Worm (Caenorhabditis elegans) whole organism, midembryonic: ENCODE measurements around the gene C45G9.9.

Source experiments
- T22C8.4 ChIP-seq: fragments of 200-800 bp; sonication (Bioruptor generic); IDR thresholded peaks from 2 replicates; pipeline ENCODE4 v1.3.6; 2022; ENCODE audit warnings: missing genetic modification characterization, missing compliant biosample characterization
- cog-1 ChIP-seq: sonication (generic microtip); optimal IDR thresholded peaks from 2 replicates; lab custom pipeline; 2016; ENCODE audit warnings: missing genetic modification characterization, missing compliant biosample characterization
- flt-1 ChIP-seq: fragments of 200-800 bp; sonication (Bioruptor generic); IDR thresholded peaks from 2 replicates; pipeline ENCODE4 v1.3.6; 2022; ENCODE audit warnings: missing genetic modification characterization, missing compliant biosample characterization
- klf-2 ChIP-seq: fragments of 200-800 bp; sonication (Bioruptor generic); conservative IDR thresholded peaks from 2 replicates; pipeline ENCODE4 v1.3.6; 2022; ENCODE audit warnings: missing genetic modification reagents, missing genetic modification characterization, missing compliant biosample characterization
- med-1 ChIP-seq: sonication (generic microtip); optimal IDR thresholded peaks from 2 replicates; lab custom pipeline; 2017; ENCODE audit warnings: missing genetic modification characterization, mild to moderate bottlenecking, missing compliant biosample characterization, antibody characterized with exemption, missing genetic modification reagents; ENCODE audit not compliant: insufficient read depth
- ref-1 ChIP-seq: fragments of 200-800 bp; sonication (Bioruptor generic); conservative IDR thresholded peaks from 2 replicates; pipeline ENCODE4 v1.3.6; 2022; ENCODE audit warnings: missing genetic modification reagents, missing genetic modification characterization, missing compliant biosample characterization
- tab-1 ChIP-seq: fragments of 200-800 bp; sonication (Bioruptor generic); IDR thresholded peaks from 2 replicates; pipeline ENCODE4 v1.3.6; 2022; ENCODE audit warnings: missing genetic modification characterization, missing compliant biosample characterization
- ztf-23 ChIP-seq: fragments of 200-800 bp; sonication (Bioruptor generic); IDR thresholded peaks from 2 replicates; pipeline ENCODE4 v1.3.6; 2022; ENCODE audit warnings: missing genetic modification reagents, missing genetic modification characterization, missing compliant biosample characterization
- ztf-29 ChIP-seq: fragments of 200-800 bp; sonication (Bioruptor generic); IDR thresholded peaks from 2 replicates; pipeline ENCODE4 v1.3.6; 2022; ENCODE audit warnings: missing genetic modification reagents, missing genetic modification characterization, missing compliant biosample characterization

Gene C45G9.9

ce11 chrIII:5017550-5017949 lies 38.1 kb downstream of the C45G9.9 start, which contains the start of gene larp-1:
larp-1 (minus strand) TSS chrIII:5017650.
- TF ChIP-seq ref-1 (GFP tag; lab: Robert Waterston, UW): no peak
- no peak for TF ChIP-seq T22C8.4 (GFP tag; lab: Robert Waterston, UW)
- no peak for TF ChIP-seq ztf-23 (GFP tag; lab: Robert Waterston, UW)
- no peak for TF ChIP-seq klf-2 (GFP tag; lab: Robert Waterston, UW)
- no peak for TF ChIP-seq ztf-29 (GFP tag; lab: Robert Waterston, UW)
- TF ChIP-seq cog-1 (tag; lab: Kevin White, UChicago): no peak
- TF ChIP-seq flt-1 (GFP tag; lab: Robert Waterston, UW): no peak
- TF ChIP-seq med-1 (GFP tag; lab: Kevin White, UChicago): no peak
- TF ChIP-seq tab-1 (GFP tag; lab: Robert Waterston, UW): no peak

DNA sequence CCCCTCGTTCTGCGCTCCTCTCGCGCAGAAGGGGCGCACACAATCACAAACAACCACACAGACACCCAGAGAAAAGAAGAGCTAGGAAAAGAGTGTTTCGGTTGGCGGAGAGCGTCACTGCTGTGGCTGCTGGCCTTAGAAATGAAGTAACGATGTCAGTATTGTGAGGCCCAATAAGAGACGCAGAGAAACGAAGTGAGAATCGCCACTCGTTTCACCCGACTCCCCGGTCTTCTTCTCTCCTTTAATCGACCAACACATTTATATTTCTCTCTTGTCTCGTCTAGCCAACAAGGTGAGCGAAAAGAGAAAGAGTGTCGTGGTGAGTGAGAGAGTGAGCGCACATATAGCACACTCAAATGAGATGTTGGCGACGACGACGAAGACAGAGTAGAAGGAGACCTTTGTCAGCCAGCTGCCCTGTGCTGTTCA lies 41.7 kb downstream of the C45G9.9 start:
- no peak for TF ChIP-seq ref-1 (GFP tag; lab: Robert Waterston, UW)
- peak; percentile 94 for TF ChIP-seq ztf-23 (GFP tag; lab: Robert Waterston, UW)
- peak; percentile 96 for TF ChIP-seq cog-1 (tag; lab: Kevin White, UChicago)
- peak; percentile 82; the same call in 1 of the 2 replicates for TF ChIP-seq flt-1 (GFP tag; lab: Robert Waterston, UW)
- TF ChIP-seq ztf-29 (GFP tag; lab: Robert Waterston, UW): 0 out of 2 replicates have a peak, but pooled peaks have one; percentile 27
- TF ChIP-seq T22C8.4 (GFP tag; lab: Robert Waterston, UW): no peak
- 0 out of 2 replicates have a peak, but pooled peaks have one; percentile 21 for TF ChIP-seq tab-1 (GFP tag; lab: Robert Waterston, UW)
- no peak for TF ChIP-seq med-1 (GFP tag; lab: Kevin White, UChicago)
- no peak for TF ChIP-seq klf-2 (GFP tag; lab: Robert Waterston, UW)

- TF ChIP-seq T22C8.4 (GFP tag; lab: Robert Waterston, UW) (no peak), cog-1 (tag; lab: Kevin White, UChicago) (no peak), tab-1 (GFP tag; lab: Robert Waterston, UW) (no peak), ztf-23 (GFP tag; lab: Robert Waterston, UW) (no peak), ref-1 (GFP tag; lab: Robert Waterston, UW) (no peak), klf-2 (GFP tag; lab: Robert Waterston, UW) (no peak), flt-1 (GFP tag; lab: Robert Waterston, UW) (no peak), ztf-29 (GFP tag; lab: Robert Waterston, UW) (no peak), med-1 (GFP tag; lab: Kevin White, UChicago) (no peak)
Measured at ce11 chrIII:5012460-5012859, 43.1 kb downstream of the C45G9.9 start.

- TF ChIP-seq ref-1 (GFP tag; lab: Robert Waterston, UW) (no peak), T22C8.4 (GFP tag; lab: Robert Waterston, UW) (no peak), ztf-23 (GFP tag; lab: Robert Waterston, UW) (no peak), cog-1 (tag; lab: Kevin White, UChicago) (no peak), tab-1 (GFP tag; lab: Robert Waterston, UW) (no peak), flt-1 (GFP tag; lab: Robert Waterston, UW) (no peak), klf-2 (GFP tag; lab: Robert Waterston, UW) (no peak), med-1 (GFP tag; lab: Kevin White, UChicago) (no peak), ztf-29 (GFP tag; lab: Robert Waterston, UW) (no peak)
Measured at ce11 chrIII:5010723-5011122, 44.9 kb downstream of the C45G9.9 start.

DNA sequence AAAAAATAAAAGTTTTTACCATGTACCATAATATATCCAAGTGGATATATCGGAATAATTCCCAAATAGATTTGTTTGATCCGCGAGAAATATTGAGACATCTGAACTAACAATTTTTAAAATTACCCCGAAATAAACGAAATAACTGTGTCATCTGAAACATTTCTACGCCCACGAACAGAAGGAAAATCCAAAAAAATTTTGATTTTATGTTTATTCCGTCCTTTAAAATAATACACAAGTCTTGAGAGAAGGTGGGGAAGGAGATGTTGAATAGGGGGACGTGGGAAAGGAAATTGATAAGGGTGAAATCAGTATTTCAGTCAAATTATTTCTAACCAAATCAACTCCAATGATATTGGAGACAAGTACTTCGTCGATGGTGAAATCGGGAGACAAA lies 46.9 kb downstream of the C45G9.9 start, which contains the start of gene R144.11:
TSS of gene R144.11 (minus strand) at position 101 of the 400 bp plus-strand sequence.
- TF ChIP-seq ref-1 (GFP tag; lab: Robert Waterston, UW) (no peak), tab-1 (GFP tag; lab: Robert Waterston, UW) (no peak), ztf-29 (GFP tag; lab: Robert Waterston, UW) (no peak), T22C8.4 (GFP tag; lab: Robert Waterston, UW) (no peak), med-1 (GFP tag; lab: Kevin White, UChicago) (no peak), flt-1 (GFP tag; lab: Robert Waterston, UW) (no peak), cog-1 (tag; lab: Kevin White, UChicago) (no peak), ztf-23 (GFP tag; lab: Robert Waterston, UW) (no peak), klf-2 (GFP tag; lab: Robert Waterston, UW) (no peak)

DNA sequence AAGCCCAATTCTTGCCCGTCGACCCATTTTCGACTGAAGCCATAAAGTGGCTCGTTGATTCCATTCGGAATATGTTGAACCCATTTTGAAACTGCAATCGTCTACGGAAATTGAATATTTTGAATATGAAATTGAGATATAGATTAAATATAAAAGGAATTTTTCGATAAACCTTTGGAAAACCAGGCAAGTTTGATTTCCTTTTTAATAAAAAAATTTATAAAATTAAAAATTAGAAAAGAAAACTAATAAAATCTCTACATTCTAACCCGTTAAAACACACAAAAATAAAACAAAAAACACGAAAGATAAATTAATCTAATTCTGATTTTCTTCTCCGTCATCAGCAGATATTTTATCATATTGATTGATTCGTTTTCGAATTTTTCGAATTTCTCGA lies 48.7 kb downstream of the C45G9.9 start, which contains the start of gene R144.12:
TSS of gene R144.12 (minus strand) at position 101 of the 400 bp plus-strand sequence.
- no peak for TF ChIP-seq tab-1 (GFP tag; lab: Robert Waterston, UW)
- no peak for TF ChIP-seq ztf-23 (GFP tag; lab: Robert Waterston, UW)
- no peak for TF ChIP-seq ref-1 (GFP tag; lab: Robert Waterston, UW)
- no peak for TF ChIP-seq med-1 (GFP tag; lab: Kevin White, UChicago)

DNA sequence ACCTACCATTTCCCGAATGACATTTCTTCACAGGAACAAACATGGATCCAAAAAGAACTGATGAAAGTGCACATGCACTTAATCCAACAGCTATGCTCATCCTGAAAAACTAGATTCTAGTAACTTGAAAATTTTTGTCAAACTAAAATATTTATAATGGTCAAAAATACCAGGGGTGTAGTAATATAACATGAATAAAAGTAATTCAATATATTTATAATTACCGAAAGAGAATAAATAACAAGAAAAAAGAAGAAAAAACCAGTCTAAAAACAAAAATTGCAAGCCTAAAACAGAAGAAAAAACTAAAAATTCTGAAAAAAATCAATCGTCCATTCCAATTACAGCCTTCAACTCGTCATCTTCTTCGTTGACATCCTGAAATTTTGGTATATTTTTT lies 51.0 kb downstream of the C45G9.9 start, which contains the start of gene R144.6:
TSS of gene R144.6 (minus strand) at position 101 of the 400 bp plus-strand sequence.
- no peak for TF ChIP-seq flt-1 (GFP tag; lab: Robert Waterston, UW)
